Fruit fly (Drosophila melanogaster): ENCODE results near the gene Ugt37E1.

Gene Ugt37E1

DNA sequence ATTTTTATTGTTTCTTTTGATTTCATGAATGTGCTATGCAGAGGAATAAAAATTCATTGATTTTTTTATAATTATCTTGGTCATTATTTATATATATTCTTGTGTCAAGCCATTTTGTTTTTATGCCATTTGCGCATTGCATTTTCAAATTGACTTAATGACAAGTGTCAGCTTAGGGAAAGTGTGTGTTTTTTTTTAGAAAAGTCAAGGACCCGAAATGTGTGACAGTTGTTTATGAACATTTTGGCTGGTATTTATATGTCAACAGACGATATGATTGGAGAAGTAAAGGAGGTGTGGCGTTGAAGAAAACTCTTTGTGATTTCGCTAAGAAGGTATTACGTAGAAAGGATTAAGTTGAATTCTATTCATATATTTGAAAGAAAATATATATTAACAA is 41.3 kb downstream of the Ugt37E1 start, which contains the start of the genes SclA and SclB:
Gene SclA (plus strand): TSS at position 301 of the 400 bp plus-strand sequence.
Gene SclB (plus strand): TSS at position 301 of the 400 bp plus-strand sequence.
- TF ChIP-seq salm (tag; optimal IDR thresholded peaks at IDR 0.05) (no peak), CG3838 (GFP tag; optimal IDR thresholded peaks at IDR 0.05) (no peak), dan (GFP tag; IDR thresholded peaks at IDR 0.05) (no peak), CG18476 (GFP tag; optimal IDR thresholded peaks at IDR 0.05) (no peak), Tbp (GFP tag; optimal IDR thresholded peaks at IDR 0.05) (no peak), Gug (GFP tag; IDR thresholded peaks at IDR 0.05) (no peak), CG33213 (GFP tag; optimal IDR thresholded peaks at IDR 0.05) (no peak), Fer2 (tag; optimal IDR thresholded peaks at IDR 0.05) (no peak), CG12299 (tag; optimal IDR thresholded peaks at IDR 0.05) (no peak), so (GFP tag; IDR thresholded peaks at IDR 0.05) (no peak), CG9727 (GFP tag; optimal IDR thresholded peaks at IDR 0.05) (no peak), CG42726 (GFP tag; IDR thresholded peaks at IDR 0.05; ENCODE audit: partially characterized antibody) (no peak), CG15601 (tag; optimal IDR thresholded peaks at IDR 0.05) (no peak), cad (GFP tag; optimal IDR thresholded peaks at IDR 0.05) (no peak), Camta (GFP tag; optimal IDR thresholded peaks at IDR 0.05) (no peak), CG10321 (GFP tag; IDR thresholded peaks at IDR 0.05) (no peak), nmo (GFP tag; optimal IDR thresholded peaks at IDR 0.05) (no peak), CG6689 (GFP tag; IDR thresholded peaks at IDR 0.05) (no peak)

DNA sequence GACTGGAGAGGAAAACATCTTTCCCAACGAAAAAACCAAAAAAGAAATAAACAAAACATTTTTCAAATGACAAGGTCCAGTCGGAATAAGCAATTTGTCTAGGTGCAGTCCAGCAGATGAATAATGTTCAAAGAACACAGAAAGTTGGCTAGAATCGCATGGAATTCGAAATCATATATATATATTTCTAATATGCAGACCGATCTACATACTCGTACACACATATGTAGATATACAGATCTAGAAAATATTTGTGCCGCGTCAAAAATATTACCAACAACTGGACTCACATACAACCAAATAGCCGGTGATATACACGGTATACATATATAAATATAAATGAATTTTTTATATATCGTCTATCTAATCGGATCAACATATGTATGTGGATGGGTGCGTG is 43.3 kb downstream of the Ugt37E1 start:
- peak; percentile 92 for TF ChIP-seq sd (tag; optimal IDR thresholded peaks at IDR 0.05)
- no peak for TF ChIP-seq Bteb2 (GFP tag; optimal IDR thresholded peaks at IDR 0.05)
- no peak for TF ChIP-seq CG34422 (GFP tag; IDR thresholded peaks at IDR 0.05)
- no peak for TF ChIP-seq sisA (GFP tag; IDR thresholded peaks at IDR 0.05)
- TF ChIP-seq chinmo (GFP tag; IDR thresholded peaks at IDR 0.05; ENCODE audit: partially characterized antibody) = 0 out of 4 replicates have a peak, but pooled peaks have one; percentile 44
- no peak for TF ChIP-seq GATAe (GFP tag; conservative IDR thresholded peaks at IDR 0.05)
- peak; percentile 7 for TF ChIP-seq nau (GFP tag; optimal IDR thresholded peaks at IDR 0.05)
- TF ChIP-seq CG4424 (GFP tag; optimal IDR thresholded peaks at IDR 0.05) = no peak

- TF ChIP-seq Lim3 (GFP tag; IDR thresholded peaks at IDR 0.05) (no peak), jumu (GFP tag; optimal IDR thresholded peaks at IDR 0.05) (no peak), GATAe (GFP tag; conservative IDR thresholded peaks at IDR 0.05) (no peak), CG17186 (GFP tag; optimal IDR thresholded peaks at IDR 0.05) (no peak), Rx (GFP tag; IDR thresholded peaks at IDR 0.05) (no peak), pho (GFP tag; optimal IDR thresholded peaks at IDR 0.05) (no peak), CG8765 (GFP tag; IDR thresholded peaks at IDR 0.05) (no peak), CG12219 (GFP tag; optimal IDR thresholded peaks at IDR 0.05) (no peak)
Observed at dm6 chr2L:16842505-16842904, 46.1 kb downstream of the Ugt37E1 start.

- 0 out of 2 replicates have a peak, but pooled peaks have one; percentile 51 for TF ChIP-seq Drgx (GFP tag; IDR thresholded peaks at IDR 0.05)
- no peak for TF ChIP-seq CG7556 (GFP tag; optimal IDR thresholded peaks at IDR 0.05)
- peak; percentile 80 for TF ChIP-seq Ets65A (GFP tag)
Observed at dm6 chr2L:16843336-16843735, 46.9 kb downstream of the Ugt37E1 start.

DNA sequence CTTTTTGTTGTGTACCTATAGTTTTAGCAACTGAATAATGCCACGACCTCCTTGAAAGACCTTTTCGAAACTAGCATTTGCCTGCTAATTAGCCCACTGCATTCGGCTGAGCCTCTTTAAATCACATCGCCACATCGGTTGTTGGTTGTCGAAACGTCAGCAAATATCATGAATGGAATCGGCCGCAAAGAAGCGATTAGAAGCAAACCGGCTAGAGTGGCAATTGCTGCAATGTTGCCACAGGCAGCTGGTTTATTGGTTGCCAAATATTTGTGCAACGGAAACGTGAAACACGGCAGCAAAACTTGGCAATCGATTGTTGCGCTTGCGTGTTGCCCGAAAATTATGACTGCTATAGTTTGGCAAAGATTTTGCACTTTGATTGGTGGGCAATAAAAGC is 48.8 kb downstream of the Ugt37E1 start:
- 0 out of 2 replicates have a peak, but pooled peaks have one; percentile 21 for TF ChIP-seq Nf-YA (GFP tag; IDR thresholded peaks at IDR 0.05)
- no peak for TF ChIP-seq CG7963 (GFP tag; IDR thresholded peaks at IDR 0.05; ENCODE audit: partially characterized antibody)
- no peak for TF ChIP-seq CG30020 (tag; optimal IDR thresholded peaks at IDR 0.05)
- no peak for TF ChIP-seq Fer2 (tag; optimal IDR thresholded peaks at IDR 0.05)
- peak; percentile 2 for TF ChIP-seq HHEX (GFP tag; optimal IDR thresholded peaks at IDR 0.05)
- no peak for TF ChIP-seq CG10366 (GFP tag; IDR thresholded peaks at IDR 0.05)
- peak; percentile 70 for TF ChIP-seq Ets65A (GFP tag)
- TF ChIP-seq CG5180 (GFP tag; optimal IDR thresholded peaks at IDR 0.05) = peak; percentile 10
- TF ChIP-seq Med (GFP tag) = peak; percentile 49
- TF ChIP-seq Poxn (GFP tag; IDR thresholded peaks at IDR 0.05) = no peak
- TF ChIP-seq CG15479 (GFP tag; optimal IDR thresholded peaks at IDR 0.05) = peak; percentile 31
- TF ChIP-seq tll (GFP tag; optimal IDR thresholded peaks at IDR 0.05) = peak in 1 of 2 experiments; percentile 54
- TF ChIP-seq sens (GFP tag) = peak; percentile 59

Measured in whole organism, embryonic.